Comparison of ENCODE assay signal across 5 fruit fly cellular contexts in the genomic region with DNA sequence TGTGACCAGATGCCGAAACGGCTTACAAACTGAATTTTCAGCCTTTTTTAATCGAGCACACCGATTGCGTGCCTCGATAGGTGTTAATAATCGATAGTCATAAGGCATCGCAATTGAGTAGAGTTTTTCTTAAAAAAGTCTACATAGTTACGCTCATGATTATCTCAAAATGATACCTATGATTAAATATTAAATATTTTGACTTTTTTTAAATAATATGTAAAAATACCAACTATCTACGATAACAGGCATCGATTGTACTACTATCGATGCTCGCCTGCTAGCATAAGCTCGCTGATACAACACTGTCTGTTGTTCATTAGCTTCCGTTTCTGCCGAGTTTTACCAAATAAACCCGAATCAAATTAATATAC.
TF ChIP-seq lines count a peak whose summit lies in the region.

No protein-coding gene starts in this region.

- TF ChIP-seq CTCF in whole organism, embryonic (GFP tag; optimal IDR thresholded peaks at IDR 0.05; lab: Kevin White, UChicago), result no peak

TF ChIP-seq in whole organism, adult, 20 proteins besides CTCF, POLR2A, EP300 and RAD21 (continues in another document):
- no peak for TF ChIP-seq toe (GFP tag; optimal IDR thresholded peaks at IDR 0.05; lab: Kevin White, UChicago)
- peak; percentile 5 for TF ChIP-seq CG1620 (GFP tag; optimal IDR thresholded peaks at IDR 0.05; lab: Kevin White, UChicago)
- TF ChIP-seq Clk (GFP tag; optimal IDR thresholded peaks at IDR 0.05; lab: Kevin White, UChicago), result no peak
- peak; percentile 38 for TF ChIP-seq pad (GFP tag; optimal IDR thresholded peaks at IDR 0.05; lab: Kevin White, UChicago)
- no peak for TF ChIP-seq Crg-1 (GFP tag; optimal IDR thresholded peaks at IDR 0.05; lab: Kevin White, UChicago)
- no peak for TF ChIP-seq CG5204 (GFP tag; optimal IDR thresholded peaks at IDR 0.05; lab: Kevin White, UChicago)
- TF ChIP-seq kay (GFP tag; lab: Kevin White, UChicago; ENCODE audit: borderline replicate concordance), result no peak
- no peak for TF ChIP-seq ovo (GFP tag; optimal IDR thresholded peaks at IDR 0.05; lab: Kevin White, UChicago)
- no peak for TF ChIP-seq tj (GFP tag; optimal IDR thresholded peaks at IDR 0.05; lab: Kevin White, UChicago)
- no peak for TF ChIP-seq cic (GFP tag; optimal IDR thresholded peaks at IDR 0.05; lab: Kevin White, UChicago)
- TF ChIP-seq CG7045 (GFP tag; optimal IDR thresholded peaks at IDR 0.05; lab: Kevin White, UChicago), result peak; percentile 4
- TF ChIP-seq CG14711 (tag; optimal IDR thresholded peaks at IDR 0.05; lab: Kevin White, UChicago), result peak; percentile 5
- no peak for TF ChIP-seq CG33017 (tag; optimal IDR thresholded peaks at IDR 0.05; lab: Kevin White, UChicago)
- no peak for TF ChIP-seq CG11617 (GFP tag; optimal IDR thresholded peaks at IDR 0.05; lab: Kevin White, UChicago)
- TF ChIP-seq Mnt (GFP tag; optimal IDR thresholded peaks at IDR 0.05; lab: Kevin White, UChicago), result no peak
- no peak for TF ChIP-seq cnc (optimal IDR thresholded peaks at IDR 0.05; lab: Kevin White, UChicago)
- peak; percentile 60 for TF ChIP-seq CG7101 (tag; optimal IDR thresholded peaks at IDR 0.05; lab: Kevin White, UChicago)
- no peak for TF ChIP-seq Hr96 (GFP tag; optimal IDR thresholded peaks at IDR 0.05; lab: Kevin White, UChicago)

TF ChIP-seq in whole organism, embryonic, 481 proteins besides CTCF, POLR2A, EP300 and RAD21 (continues in another document):
- TF ChIP-seq Poxn (GFP tag; IDR thresholded peaks at IDR 0.05; lab: Robert Waterston, UW) (no peak), row (GFP tag; IDR thresholded peaks at IDR 0.05; lab: Robert Waterston, UW) (no peak), NfI (GFP tag; optimal IDR thresholded peaks at IDR 0.05; lab: Kevin White, UChicago) (peak; percentile 76), org-1 (GFP tag; optimal IDR thresholded peaks at IDR 0.05; lab: Kevin White, UChicago) (no peak), Scr (GFP tag; IDR thresholded peaks at IDR 0.05; lab: Robert Waterston, UW; ENCODE audit: partially characterized antibody) (peak; percentile 94), H15 (GFP tag; IDR thresholded peaks at IDR 0.05; lab: Robert Waterston, UW) (0 out of 3 replicates have a peak, but pooled peaks have one; percentile 32), CG6683 (GFP tag; optimal IDR thresholded peaks at IDR 0.05; lab: Kevin White, UChicago) (no peak), Mes4 (GFP tag; optimal IDR thresholded peaks at IDR 0.05; lab: Kevin White, UChicago) (no peak), lbe (GFP tag; optimal IDR thresholded peaks at IDR 0.05; lab: Kevin White, UChicago) (peak; percentile 5), CG3726 (GFP tag; IDR thresholded peaks at IDR 0.05; lab: Robert Waterston, UW) (no peak), stc (GFP tag; IDR thresholded peaks at IDR 0.05; lab: Robert Waterston, UW) (no peak), CG10979 (tag; optimal IDR thresholded peaks at IDR 0.05; lab: Kevin White, UChicago) (no peak), pan (optimal IDR thresholded peaks at IDR 0.05; lab: Kevin White, UChicago) (no peak), pan (GFP tag; optimal IDR thresholded peaks at IDR 0.05 in 1 of 2, IDR thresholded peaks at IDR 0.05 in 1 of 2) (peak in 1 of 2 experiments; percentile 60), chinmo (GFP tag; IDR thresholded peaks at IDR 0.05; lab: Robert Waterston, UW; ENCODE audit: partially characterized antibody) (0 out of 4 replicates have a peak, but pooled peaks have one; percentile 65), tap (tag; optimal IDR thresholded peaks at IDR 0.05; lab: Kevin White, UChicago) (peak; percentile 27)

TF ChIP-seq in whole organism, prepupa, 60 proteins besides CTCF, POLR2A, EP300 and RAD21 (continues in another document):
- TF ChIP-seq CG8632 (GFP tag; optimal IDR thresholded peaks at IDR 0.05; lab: Kevin White, UChicago) (no peak), Sox15 (GFP tag; optimal IDR thresholded peaks at IDR 0.05; lab: Kevin White, UChicago) (no peak), CG32006 (GFP tag; optimal IDR thresholded peaks at IDR 0.05; lab: Kevin White, UChicago) (no peak), Lpt (GFP tag; optimal IDR thresholded peaks at IDR 0.05; lab: Kevin White, UChicago) (no peak), Sox102F (GFP tag; optimal IDR thresholded peaks at IDR 0.05; lab: Kevin White, UChicago) (no peak), eg (GFP tag; IDR thresholded peaks at IDR 0.05; lab: Robert Waterston, UW) (0 out of 3 replicates have a peak, but pooled peaks have one; percentile 11), CG8119 (GFP tag; IDR thresholded peaks at IDR 0.05; lab: Robert Waterston, UW) (no peak), CG6792 (GFP tag; optimal IDR thresholded peaks at IDR 0.05; lab: Kevin White, UChicago) (no peak), OdsH (GFP tag; optimal IDR thresholded peaks at IDR 0.05; lab: Kevin White, UChicago) (peak; percentile 0), salr (GFP tag; optimal IDR thresholded peaks at IDR 0.05; lab: Kevin White, UChicago) (peak in 1 of 2 experiments; percentile 22), CG3919 (GFP tag; optimal IDR thresholded peaks at IDR 0.05; lab: Kevin White, UChicago) (peak; percentile 8), CG6854 (GFP tag; optimal IDR thresholded peaks at IDR 0.05; lab: Kevin White, UChicago) (peak; percentile 53), pdm3 (GFP tag; optimal IDR thresholded peaks at IDR 0.05; lab: Kevin White, UChicago) (no peak), vri (GFP tag; optimal IDR thresholded peaks at IDR 0.05; lab: Kevin White, UChicago) (no peak), CG31627 (GFP tag; optimal IDR thresholded peaks at IDR 0.05; lab: Kevin White, UChicago) (no peak), CG15336 (GFP tag; IDR thresholded peaks at IDR 0.05; lab: Robert Waterston, UW) (no peak), dac (GFP tag; optimal IDR thresholded peaks at IDR 0.05; lab: Kevin White, UChicago) (no peak), topi (GFP tag; optimal IDR thresholded peaks at IDR 0.05; lab: Kevin White, UChicago) (peak; percentile 10), Ets21C (GFP tag; optimal IDR thresholded peaks at IDR 0.05; lab: Kevin White, UChicago) (no peak)

TF ChIP-seq in whole organism, pupa, 21 proteins besides CTCF, POLR2A, EP300 and RAD21:
- TF ChIP-seq CG17806 (tag; optimal IDR thresholded peaks at IDR 0.05; lab: Kevin White, UChicago), result no peak
- TF ChIP-seq Pif1B (GFP tag; optimal IDR thresholded peaks at IDR 0.05; lab: Kevin White, UChicago), result no peak
- peak; percentile 41; the same call in 1 of the 3 replicates for TF ChIP-seq CG4496 (GFP tag; IDR thresholded peaks at IDR 0.05; lab: Robert Waterston, UW)
- TF ChIP-seq CG13204 (GFP tag; optimal IDR thresholded peaks at IDR 0.05; lab: Kevin White, UChicago), result no peak
- no peak for TF ChIP-seq CG10348 (GFP tag; IDR thresholded peaks at IDR 0.05; lab: Robert Waterston, UW)
- no peak for TF ChIP-seq Snoo (tag; optimal IDR thresholded peaks at IDR 0.05; lab: Kevin White, UChicago)
- TF ChIP-seq CG34367 (tag; optimal IDR thresholded peaks at IDR 0.05; lab: Kevin White, UChicago), result no peak
- TF ChIP-seq gl (tag; optimal IDR thresholded peaks at IDR 0.05; lab: Kevin White, UChicago), result no peak
- no peak for TF ChIP-seq Pif1A (GFP tag; optimal IDR thresholded peaks at IDR 0.05; lab: Kevin White, UChicago)
- TF ChIP-seq CG32121 (GFP tag; IDR thresholded peaks at IDR 0.05; lab: Robert Waterston, UW), result no peak
- TF ChIP-seq CG12605 (GFP tag; IDR thresholded peaks at IDR 0.05; lab: Robert Waterston, UW), result no peak
- no peak for TF ChIP-seq CG8301 (tag; optimal IDR thresholded peaks at IDR 0.05; lab: Kevin White, UChicago)
- no peak for TF ChIP-seq rn (GFP tag; IDR thresholded peaks at IDR 0.05; lab: Robert Waterston, UW)
- TF ChIP-seq CG15710 (tag; optimal IDR thresholded peaks at IDR 0.05; lab: Kevin White, UChicago), result peak; percentile 12
- peak; percentile 17 for TF ChIP-seq CG8159 (tag; optimal IDR thresholded peaks at IDR 0.05; lab: Kevin White, UChicago)
- TF ChIP-seq Ets98B (GFP tag; IDR thresholded peaks at IDR 0.05; lab: Robert Waterston, UW), result no peak
- no peak for TF ChIP-seq D1 (tag; optimal IDR thresholded peaks at IDR 0.05; lab: Kevin White, UChicago)
- TF ChIP-seq CG9948 (tag; optimal IDR thresholded peaks at IDR 0.05; lab: Kevin White, UChicago), result no peak
- no peak for TF ChIP-seq fd96Ca (GFP tag; IDR thresholded peaks at IDR 0.05; lab: Robert Waterston, UW)
- no peak for TF ChIP-seq CG14655 (GFP tag; optimal IDR thresholded peaks at IDR 0.05; lab: Kevin White, UChicago)
- TF ChIP-seq EcR (GFP tag; optimal IDR thresholded peaks at IDR 0.05; lab: Kevin White, UChicago), result no peak

TF ChIP-seq in whole organism, wandering third instar larva, 38 proteins besides CTCF, POLR2A, EP300 and RAD21:
- TF ChIP-seq HLH106 (tag; optimal IDR thresholded peaks at IDR 0.05; lab: Kevin White, UChicago) (peak; percentile 51), Rel (GFP tag; optimal IDR thresholded peaks at IDR 0.05; lab: Kevin White, UChicago) (no peak), Rel (tag; optimal IDR thresholded peaks at IDR 0.05; lab: Kevin White, UChicago) (peak; percentile 12), Abd-B (GFP tag; optimal IDR thresholded peaks at IDR 0.05; lab: Kevin White, UChicago) (no peak), Dif (GFP tag; optimal IDR thresholded peaks at IDR 0.05; lab: Kevin White, UChicago; ENCODE audit: partially characterized antibody) (peak; percentile 78), rgr (GFP tag; optimal IDR thresholded peaks at IDR 0.05; lab: Kevin White, UChicago) (peak; percentile 2), Jra (GFP tag; optimal IDR thresholded peaks at IDR 0.05; lab: Kevin White, UChicago) (no peak), GATAd (GFP tag; optimal IDR thresholded peaks at IDR 0.05; lab: Kevin White, UChicago) (no peak), dl (GFP tag; optimal IDR thresholded peaks at IDR 0.05; lab: Kevin White, UChicago; ENCODE audit: insufficient read depth in 1 of 2, partially characterized antibody in 2 of 2) (peak in 1 of 2 experiments; percentile 11), Myc (optimal IDR thresholded peaks at IDR 0.05; lab: Kevin White, UChicago) (peak; percentile 23), foxo (GFP tag; optimal IDR thresholded peaks at IDR 0.05; lab: Kevin White, UChicago) (peak in 1 of 2 experiments; percentile 11), Dfd (GFP tag; optimal IDR thresholded peaks at IDR 0.05; lab: Kevin White, UChicago) (no peak), CG9705 (GFP tag; optimal IDR thresholded peaks at IDR 0.05; lab: Kevin White, UChicago) (peak; percentile 77), dmrt93B (GFP tag; optimal IDR thresholded peaks at IDR 0.05; lab: Kevin White, UChicago) (peak; percentile 45), woc (GFP tag; optimal IDR thresholded peaks at IDR 0.05; lab: Kevin White, UChicago) (no peak)
